Worm (Caenorhabditis elegans) whole organism, L2 larva: ENCODE data around the gene F13E9.11.

ENCODE experiments used
- aly-2 ChIP-seq: fragments of 150-350 bp; optimal IDR thresholded peaks from 2 replicates; lab custom pipeline; 2014; ENCODE audit warnings: missing biosample characterization, missing genetic modification characterization
- lin-11 ChIP-seq: fragments of 150-350 bp; sonication (generic microtip); optimal IDR thresholded peaks from 2 replicates; lab custom pipeline; 2014; ENCODE audit warnings: missing biosample characterization, missing genetic modification characterization, inconsistent platforms, mixed read lengths
- mab-5 ChIP-seq: fragments of 150-350 bp; optimal IDR thresholded peaks from 2 replicates; lab custom pipeline; 2014; ENCODE audit warnings: missing biosample characterization, missing genetic modification characterization
- nhr-11 ChIP-seq: fragments of 150-350 bp; optimal IDR thresholded peaks from 2 replicates; lab custom pipeline; 2014; ENCODE audit warnings: missing biosample characterization, missing genetic modification characterization
- nhr-77 ChIP-seq: fragments of 150-350 bp; optimal IDR thresholded peaks from 2 replicates; lab custom pipeline; 2014; ENCODE audit warnings: missing biosample characterization, missing genetic modification characterization
- ztf-1 ChIP-seq: fragments of 200-800 bp; sonication (Bioruptor generic); conservative IDR thresholded peaks from 2 replicates; pipeline ENCODE4 v1.3.6; 2022; ENCODE audit warnings: missing genetic modification characterization, missing compliant biosample characterization

ce11 chrIV:10851136-10851535, 17.8 kb downstream of the F13E9.11 start:
- TF ChIP-seq mab-5 (no peak), nhr-77 (tag; lab: Kevin White, UChicago) (no peak), aly-2 (tag; lab: Kevin White, UChicago) (no peak), lin-11 (tag; lab: Kevin White, UChicago) (no peak), nhr-11 (tag; lab: Kevin White, UChicago) (no peak), ztf-1 (GFP tag; lab: Robert Waterston, UW) (no peak)
